Fruit fly (Drosophila melanogaster): ENCODE results near the gene CG33722.
A peak's percentile ranks its signal among the peaks of the same experiment; 100 is the strongest.

The CG33722 gene

dm6 chr3R:8212594-8212993 lies 31.3 kb upstream of the CG33722 start:
- no peak for TF ChIP-seq Mnt (GFP tag; optimal IDR thresholded peaks at IDR 0.05)

dm6 chr3R:8215528-8216189 lies 28.2 kb upstream of the CG33722 start:
- no peak for TF ChIP-seq Clk (GFP tag; optimal IDR thresholded peaks at IDR 0.05)
- no peak for TF ChIP-seq CG7101 (tag; optimal IDR thresholded peaks at IDR 0.05)
- no peak for TF ChIP-seq cnc (optimal IDR thresholded peaks at IDR 0.05)
- TF ChIP-seq CG5204 (GFP tag; optimal IDR thresholded peaks at IDR 0.05) = no peak
- TF ChIP-seq bab1 (GFP tag; optimal IDR thresholded peaks at IDR 0.05) = no peak
- no peak for TF ChIP-seq Crg-1 (GFP tag; optimal IDR thresholded peaks at IDR 0.05)
- no peak for TF ChIP-seq Mnt (GFP tag; optimal IDR thresholded peaks at IDR 0.05)
- no peak for TF ChIP-seq toe (GFP tag; optimal IDR thresholded peaks at IDR 0.05)
- TF ChIP-seq CG33017 (tag; optimal IDR thresholded peaks at IDR 0.05) = no peak
- TF ChIP-seq Hr96 (GFP tag; optimal IDR thresholded peaks at IDR 0.05) = no peak
- TF ChIP-seq cic (GFP tag; optimal IDR thresholded peaks at IDR 0.05) = no peak
- no peak for TF ChIP-seq CG12768 (GFP tag; optimal IDR thresholded peaks at IDR 0.05)
- no peak for TF ChIP-seq CG7045 (GFP tag; optimal IDR thresholded peaks at IDR 0.05)
- no peak for TF ChIP-seq CG11617 (GFP tag; optimal IDR thresholded peaks at IDR 0.05)
- TF ChIP-seq pad (GFP tag; optimal IDR thresholded peaks at IDR 0.05) = no peak
- TF ChIP-seq kay (GFP tag; ENCODE audit: borderline replicate concordance) = no peak
- TF ChIP-seq tj (GFP tag; optimal IDR thresholded peaks at IDR 0.05) = no peak
- no peak for TF ChIP-seq CG14711 (tag; optimal IDR thresholded peaks at IDR 0.05)
- no peak for TF ChIP-seq ovo (GFP tag; optimal IDR thresholded peaks at IDR 0.05)

DNA sequence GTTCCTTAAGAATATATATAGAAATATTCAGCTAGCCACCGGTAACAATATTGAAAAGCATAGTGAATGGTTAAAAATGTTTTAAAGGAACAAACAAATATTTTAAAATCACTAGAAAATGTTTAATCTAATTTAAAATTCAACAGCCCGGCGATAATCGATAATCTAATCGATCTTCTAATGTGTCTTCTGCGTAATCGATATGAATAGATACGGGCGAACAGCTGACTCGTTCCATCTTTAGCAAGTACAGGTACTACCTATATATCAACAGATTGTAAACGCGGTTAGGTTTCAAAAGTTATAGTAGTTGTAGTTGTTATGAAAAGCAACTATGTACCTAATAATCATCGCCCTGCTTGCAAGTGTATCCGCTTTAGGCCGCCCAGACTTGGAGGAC lies 26.1 kb upstream of the CG33722 start, which contains the start of gene CG7800:
Gene CG7800, plus strand, starts transcription at position 231 of the 400 bp plus-strand sequence.
- no peak for TF ChIP-seq cic (GFP tag; optimal IDR thresholded peaks at IDR 0.05)
- TF ChIP-seq cnc (optimal IDR thresholded peaks at IDR 0.05) = no peak
- TF ChIP-seq CG7045 (GFP tag; optimal IDR thresholded peaks at IDR 0.05) = no peak
- TF ChIP-seq tj (GFP tag; optimal IDR thresholded peaks at IDR 0.05) = no peak
- no peak for TF ChIP-seq CG11617 (GFP tag; optimal IDR thresholded peaks at IDR 0.05)
- TF ChIP-seq Hr96 (GFP tag; optimal IDR thresholded peaks at IDR 0.05) = no peak
- TF ChIP-seq Mnt (GFP tag; optimal IDR thresholded peaks at IDR 0.05) = no peak
- no peak for TF ChIP-seq toe (GFP tag; optimal IDR thresholded peaks at IDR 0.05)
- TF ChIP-seq bab1 (GFP tag; optimal IDR thresholded peaks at IDR 0.05) = no peak
- no peak for TF ChIP-seq CG14711 (tag; optimal IDR thresholded peaks at IDR 0.05)
- TF ChIP-seq Crg-1 (GFP tag; optimal IDR thresholded peaks at IDR 0.05) = no peak
- TF ChIP-seq CG7101 (tag; optimal IDR thresholded peaks at IDR 0.05) = no peak
- TF ChIP-seq CG5204 (GFP tag; optimal IDR thresholded peaks at IDR 0.05) = no peak
- TF ChIP-seq Clk (GFP tag; optimal IDR thresholded peaks at IDR 0.05) = no peak
- no peak for TF ChIP-seq ovo (GFP tag; optimal IDR thresholded peaks at IDR 0.05)
- TF ChIP-seq CG12768 (GFP tag; optimal IDR thresholded peaks at IDR 0.05) = no peak
- TF ChIP-seq CG33017 (tag; optimal IDR thresholded peaks at IDR 0.05) = no peak

- TF ChIP-seq CG14711 (tag; optimal IDR thresholded peaks at IDR 0.05) (no peak), pad (GFP tag; optimal IDR thresholded peaks at IDR 0.05) (peak; percentile 4), ovo (GFP tag; optimal IDR thresholded peaks at IDR 0.05) (no peak), cic (GFP tag; optimal IDR thresholded peaks at IDR 0.05) (peak; percentile 85)
Observed at dm6 chr3R:8219891-8220290, 24.0 kb upstream of the CG33722 start, which contains the start of gene CG18249. CG18249 (plus strand) TSS chr3R:8220146.

DNA sequence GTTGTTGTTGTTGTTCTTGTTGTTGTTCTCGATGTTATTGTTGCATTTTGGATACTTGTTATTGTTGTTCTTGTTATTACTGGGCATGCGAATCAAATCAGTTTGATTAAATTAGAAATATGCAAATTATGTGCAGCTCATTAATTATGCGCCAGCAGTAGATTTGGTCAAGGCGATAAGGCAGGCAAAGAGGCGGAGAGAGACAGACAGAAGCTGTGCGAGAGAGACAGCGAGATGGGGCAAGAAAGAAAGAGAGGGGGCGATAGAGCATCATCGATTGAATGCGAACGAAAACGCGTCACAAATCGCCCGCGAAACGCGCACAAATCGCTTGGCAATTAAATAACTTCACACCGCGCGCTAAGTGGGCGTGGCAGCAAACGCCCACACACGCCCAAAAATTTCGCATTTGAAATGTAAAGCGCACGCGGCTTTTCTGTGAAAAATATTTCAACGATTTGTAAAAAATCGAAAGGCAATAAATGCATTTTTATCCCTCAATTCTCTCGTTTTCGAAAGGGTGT lies 20.7 kb upstream of the CG33722 start:
- TF ChIP-seq CG11617 (GFP tag; optimal IDR thresholded peaks at IDR 0.05) = no peak
- no peak for TF ChIP-seq CG5204 (GFP tag; optimal IDR thresholded peaks at IDR 0.05)
- TF ChIP-seq CG33017 (tag; optimal IDR thresholded peaks at IDR 0.05) = no peak
- TF ChIP-seq CG1620 (GFP tag; optimal IDR thresholded peaks at IDR 0.05) = no peak
- no peak for TF ChIP-seq cnc (optimal IDR thresholded peaks at IDR 0.05)
- TF ChIP-seq ovo (GFP tag; optimal IDR thresholded peaks at IDR 0.05) = no peak
- no peak for TF ChIP-seq pad (GFP tag; optimal IDR thresholded peaks at IDR 0.05)
- no peak for TF ChIP-seq CG7101 (tag; optimal IDR thresholded peaks at IDR 0.05)
- TF ChIP-seq bab1 (GFP tag; optimal IDR thresholded peaks at IDR 0.05) = no peak
- no peak for TF ChIP-seq cic (GFP tag; optimal IDR thresholded peaks at IDR 0.05)

dm6 chr3R:8224726-8225460 lies 19.0 kb upstream of the CG33722 start:
- TF ChIP-seq CG1620 (GFP tag; optimal IDR thresholded peaks at IDR 0.05) = no peak
- no peak for TF ChIP-seq cic (GFP tag; optimal IDR thresholded peaks at IDR 0.05)
- TF ChIP-seq ovo (GFP tag; optimal IDR thresholded peaks at IDR 0.05) = no peak
- TF ChIP-seq Crg-1 (GFP tag; optimal IDR thresholded peaks at IDR 0.05) = no peak
- no peak for TF ChIP-seq toe (GFP tag; optimal IDR thresholded peaks at IDR 0.05)
- no peak for TF ChIP-seq kay (GFP tag; ENCODE audit: borderline replicate concordance)
- no peak for TF ChIP-seq CG11617 (GFP tag; optimal IDR thresholded peaks at IDR 0.05)
- no peak for TF ChIP-seq CG12768 (GFP tag; optimal IDR thresholded peaks at IDR 0.05)
- TF ChIP-seq pad (GFP tag; optimal IDR thresholded peaks at IDR 0.05) = no peak
- TF ChIP-seq Hr96 (GFP tag; optimal IDR thresholded peaks at IDR 0.05) = no peak
- no peak for TF ChIP-seq bab1 (GFP tag; optimal IDR thresholded peaks at IDR 0.05)
- no peak for TF ChIP-seq CG5204 (GFP tag; optimal IDR thresholded peaks at IDR 0.05)
- no peak for TF ChIP-seq tj (GFP tag; optimal IDR thresholded peaks at IDR 0.05)
- no peak for TF ChIP-seq CG7045 (GFP tag; optimal IDR thresholded peaks at IDR 0.05)
- no peak for TF ChIP-seq Clk (GFP tag; optimal IDR thresholded peaks at IDR 0.05)
- no peak for TF ChIP-seq CG7101 (tag; optimal IDR thresholded peaks at IDR 0.05)
- no peak for TF ChIP-seq Mnt (GFP tag; optimal IDR thresholded peaks at IDR 0.05)
- no peak for TF ChIP-seq cnc (optimal IDR thresholded peaks at IDR 0.05)
- no peak for TF ChIP-seq CG14711 (tag; optimal IDR thresholded peaks at IDR 0.05)
